Worm (Caenorhabditis elegans) whole organism, young adult: ENCODE measurements around the gene tre-4.

ENCODE experiments used
- C17E4.6 ChIP-seq: fragments of 200-800 bp; sonication (Bioruptor generic); IDR thresholded peaks from 2 replicates; pipeline ENCODE4 v1.3.6; 2022; ENCODE audit warnings: missing genetic modification reagents, missing genetic modification characterization, missing compliant biosample characterization
- F10E7.11 ChIP-seq: sonication (generic microtip); optimal IDR thresholded peaks from 2 replicates; lab custom pipeline; 2017; ENCODE audit warnings: mild to moderate bottlenecking, missing genetic modification characterization, moderate library complexity, missing compliant biosample characterization
- F22D6.2 ChIP-seq: sonication (generic microtip); optimal IDR thresholded peaks from 2 replicates; lab custom pipeline; 2016; ENCODE audit warnings: mild to moderate bottlenecking, missing genetic modification characterization, missing compliant biosample characterization
- F49E8.2 ChIP-seq: sonication (generic microtip); optimal IDR thresholded peaks from 3 replicates; lab custom pipeline; 2017; ENCODE audit warnings: missing genetic modification characterization, mild to moderate bottlenecking, missing compliant biosample characterization, antibody characterized with exemption, moderate library complexity; ENCODE audit not compliant: insufficient read depth
- F57C9.4 ChIP-seq: sonication (generic microtip); optimal IDR thresholded peaks from 2 replicates; lab custom pipeline; 2017; ENCODE audit warnings: mild to moderate bottlenecking, missing genetic modification characterization, missing compliant biosample characterization
- K12H6.12 ChIP-seq: fragments of 200-800 bp; sonication (Bioruptor generic); optimal IDR thresholded peaks from 2 replicates; lab custom pipeline; 2018; ENCODE audit warnings: mild to moderate bottlenecking, missing genetic modification characterization, missing compliant biosample characterization
- T26A5.8 ChIP-seq: sonication (generic microtip); optimal IDR thresholded peaks from 2 replicates; lab custom pipeline; 2016; ENCODE audit warnings: missing genetic modification characterization, missing compliant biosample characterization
- Y56A3A.18 ChIP-seq: fragments of 200-800 bp; sonication (Bioruptor generic); IDR thresholded peaks from 2 replicates; pipeline ENCODE4 v1.3.6; 2022; ENCODE audit warnings: missing genetic modification reagents, missing genetic modification characterization, missing compliant biosample characterization
- Y79H2A.3 ChIP-seq: fragments of 200-800 bp; sonication (Bioruptor generic); conservative IDR thresholded peaks from 2 replicates; pipeline ENCODE4 v1.3.6; 2022; ENCODE audit warnings: missing genetic modification reagents, missing genetic modification characterization, missing compliant biosample characterization
- Y95B8A.8 ChIP-seq: fragments of 200-800 bp; sonication (Bioruptor generic); IDR thresholded peaks from 2 replicates; pipeline ENCODE4 v1.3.6; 2022; ENCODE audit warnings: missing genetic modification reagents, missing genetic modification characterization, missing compliant biosample characterization
- ama-1 ChIP-seq, 3 experiments: fragments of 150-350 bp in 1 of 3; sonication (generic microtip) in 2 of 3; optimal IDR thresholded peaks; 2 replicates each; lab custom pipeline; 2014 to 2018; ENCODE audit warnings: missing biosample characterization in 2 of 3, missing genetic modification characterization in 2 of 3, missing genetic modification reagents in 2 of 3
- aptf-3 ChIP-seq: fragments of 200-800 bp; sonication (Bioruptor generic); IDR thresholded peaks from 2 replicates; pipeline ENCODE4 v1.3.6; 2022; ENCODE audit warnings: missing genetic modification characterization, missing compliant biosample characterization
- athp-1 ChIP-seq: sonication (generic microtip); optimal IDR thresholded peaks from 2 replicates; lab custom pipeline; 2017; ENCODE audit warnings: mild to moderate bottlenecking, missing genetic modification characterization, missing compliant biosample characterization
- attf-5 ChIP-seq: fragments of 200-800 bp; sonication (Bioruptor generic); optimal IDR thresholded peaks from 2 replicates; lab custom pipeline; 2018; ENCODE audit warnings: mild to moderate bottlenecking, missing genetic modification characterization, missing compliant biosample characterization
- cebp-1 ChIP-seq, 2 experiments: fragments of 200-800 bp in 1 of 2; sonication (Bioruptor generic) in 1 of 2; sonication (generic microtip) in 1 of 2; IDR thresholded peaks in 1 of 2; optimal IDR thresholded peaks in 1 of 2; 2 replicates each; pipeline versions ENCODE4 v1.3.6 to Lab custom; 2017 to 2022; ENCODE audit warnings: missing compliant biosample characterization in 2 of 2, missing genetic modification characterization in 2 of 2, mild to moderate bottlenecking in 1 of 2, missing genetic modification reagents in 1 of 2, moderate library complexity in 1 of 2
- ceh-100 ChIP-seq: fragments of 200-800 bp; sonication (Bioruptor generic); IDR thresholded peaks from 2 replicates; pipeline ENCODE4 v1.3.6; 2022; ENCODE audit warnings: missing genetic modification reagents, missing genetic modification characterization, missing compliant biosample characterization
- ceh-27 ChIP-seq: fragments of 200-800 bp; sonication (Bioruptor generic); optimal IDR thresholded peaks from 2 replicates; lab custom pipeline; 2018; ENCODE audit warnings: mild to moderate bottlenecking, missing genetic modification characterization, moderate library complexity, missing compliant biosample characterization
- chd-7 ChIP-seq: sonication (generic microtip); optimal IDR thresholded peaks from 2 replicates; lab custom pipeline; 2016; ENCODE audit warnings: mild to moderate bottlenecking, missing genetic modification characterization, moderate library complexity, missing compliant biosample characterization
- dox-1 ChIP-seq: fragments of 200-800 bp; sonication (Bioruptor generic); IDR thresholded peaks from 2 replicates; pipeline ENCODE4 v1.3.6; 2022; ENCODE audit warnings: missing genetic modification reagents, missing genetic modification characterization, missing compliant biosample characterization
- dpff-1 ChIP-seq: sonication (generic microtip); optimal IDR thresholded peaks from 2 replicates; lab custom pipeline; 2017; ENCODE audit warnings: mild to moderate bottlenecking, missing genetic modification characterization, missing compliant biosample characterization
- dpl-1 ChIP-seq: fragments of 150-350 bp; optimal IDR thresholded peaks from 2 replicates; lab custom pipeline; 2014; ENCODE audit warnings: missing biosample characterization, missing genetic modification reagents, missing genetic modification characterization
- ets-4 ChIP-seq: fragments of 200-800 bp; sonication (Bioruptor generic); optimal IDR thresholded peaks from 2 replicates; lab custom pipeline; 2018; ENCODE audit warnings: mild to moderate bottlenecking, missing genetic modification characterization, missing compliant biosample characterization
- fkh-3 ChIP-seq: sonication (generic microtip); optimal IDR thresholded peaks from 2 replicates; lab custom pipeline; 2016; ENCODE audit warnings: mild to moderate bottlenecking, missing genetic modification characterization, missing compliant biosample characterization
- hlh-12 ChIP-seq: sonication (generic microtip); optimal IDR thresholded peaks from 2 replicates; lab custom pipeline; 2016; ENCODE audit warnings: missing genetic modification characterization, missing compliant biosample characterization
- hlh-26 ChIP-seq: fragments of 200-800 bp; sonication (Bioruptor generic); conservative IDR thresholded peaks from 2 replicates; pipeline ENCODE4 v1.3.6; 2022; ENCODE audit warnings: missing genetic modification reagents, missing genetic modification characterization, missing compliant biosample characterization
- hrde-1 ChIP-seq: sonication (generic microtip); optimal IDR thresholded peaks from 2 replicates; lab custom pipeline; 2016; ENCODE audit warnings: missing genetic modification characterization, mild to moderate bottlenecking, missing compliant biosample characterization, moderate library complexity, missing genotype, missing genetic modification reagents, borderline replicate concordance
- let-526 ChIP-seq: fragments of 200-800 bp; sonication (Bioruptor generic); IDR thresholded peaks from 2 replicates; pipeline ENCODE4 v1.3.6; 2022; ENCODE audit warnings: missing genetic modification reagents, missing genetic modification characterization, missing compliant biosample characterization
- lin-26 ChIP-seq: fragments of 200-800 bp; sonication (Bioruptor generic); IDR thresholded peaks from 2 replicates; pipeline ENCODE4 v1.3.6; 2022; ENCODE audit warnings: missing genetic modification reagents, missing genetic modification characterization, missing compliant biosample characterization
- lsl-1 ChIP-seq: fragments of 200-800 bp; sonication (Bioruptor generic); optimal IDR thresholded peaks from 2 replicates; lab custom pipeline; 2018; ENCODE audit warnings: mild to moderate bottlenecking, missing genetic modification characterization, moderate library complexity, missing compliant biosample characterization
- lsy-27 ChIP-seq: sonication (generic microtip); optimal IDR thresholded peaks from 2 replicates; lab custom pipeline; 2017; ENCODE audit warnings: missing genetic modification characterization, mild to moderate bottlenecking, missing compliant biosample characterization, antibody characterized with exemption, missing genotype, borderline replicate concordance; ENCODE audit not compliant: insufficient read depth
- madf-8 ChIP-seq: fragments of 200-800 bp; sonication (Bioruptor generic); conservative IDR thresholded peaks from 2 replicates; pipeline ENCODE4 v1.3.6; 2022; ENCODE audit warnings: missing genetic modification reagents, missing genetic modification characterization, missing compliant biosample characterization
- nfya-1 ChIP-seq: sonication (generic microtip); optimal IDR thresholded peaks from 2 replicates; lab custom pipeline; 2017; ENCODE audit warnings: antibody characterized with exemption, missing compliant biosample characterization, missing genetic modification characterization, borderline replicate concordance; ENCODE audit not compliant: insufficient read depth
- nfya-2 ChIP-seq: fragments of 200-800 bp; sonication (Bioruptor generic); IDR thresholded peaks from 2 replicates; pipeline ENCODE4 v1.3.6; 2022; ENCODE audit warnings: missing genetic modification reagents, missing genetic modification characterization, missing compliant biosample characterization
- nhr-120 ChIP-seq: fragments of 200-800 bp; sonication (Bioruptor generic); IDR thresholded peaks from 2 replicates; pipeline ENCODE4 v1.3.6; 2022; ENCODE audit warnings: missing genetic modification characterization, missing compliant biosample characterization
- nhr-90 ChIP-seq: sonication (generic microtip); optimal IDR thresholded peaks from 2 replicates; lab custom pipeline; 2016; ENCODE audit warnings: missing genotype, mild to moderate bottlenecking, missing genetic modification characterization, missing compliant biosample characterization
- rcor-1 ChIP-seq: fragments of 200-800 bp; sonication (Bioruptor generic); IDR thresholded peaks from 2 replicates; pipeline ENCODE4 v1.3.6; 2022; ENCODE audit warnings: missing genetic modification reagents, missing genetic modification characterization, missing compliant biosample characterization
- repo-1 ChIP-seq: sonication (generic microtip); optimal IDR thresholded peaks from 2 replicates; lab custom pipeline; 2017; ENCODE audit warnings: mild to moderate bottlenecking, missing genetic modification characterization, missing compliant biosample characterization
- rpc-1 ChIP-seq, 2 experiments: fragments of 150-350 bp in 1 of 2; sonication (generic microtip) in 1 of 2; optimal IDR thresholded peaks; 2 replicates each; lab custom pipeline; 2014 to 2018; ENCODE audit warnings: missing biosample characterization in 1 of 2, missing genetic modification characterization in 1 of 2, missing genetic modification reagents in 1 of 2, missing genotype in 1 of 2
- unc-130 ChIP-seq: sonication (generic microtip); optimal IDR thresholded peaks from 2 replicates; lab custom pipeline; 2016; ENCODE audit warnings: missing genetic modification reagents, missing genetic modification characterization, missing compliant biosample characterization
- ztf-22 ChIP-seq: fragments of 200-800 bp; sonication (Bioruptor generic); optimal IDR thresholded peaks from 2 replicates; lab custom pipeline; 2018; ENCODE audit warnings: mild to moderate bottlenecking, missing genetic modification characterization, moderate library complexity, missing compliant biosample characterization

The tre-4 gene

DNA sequence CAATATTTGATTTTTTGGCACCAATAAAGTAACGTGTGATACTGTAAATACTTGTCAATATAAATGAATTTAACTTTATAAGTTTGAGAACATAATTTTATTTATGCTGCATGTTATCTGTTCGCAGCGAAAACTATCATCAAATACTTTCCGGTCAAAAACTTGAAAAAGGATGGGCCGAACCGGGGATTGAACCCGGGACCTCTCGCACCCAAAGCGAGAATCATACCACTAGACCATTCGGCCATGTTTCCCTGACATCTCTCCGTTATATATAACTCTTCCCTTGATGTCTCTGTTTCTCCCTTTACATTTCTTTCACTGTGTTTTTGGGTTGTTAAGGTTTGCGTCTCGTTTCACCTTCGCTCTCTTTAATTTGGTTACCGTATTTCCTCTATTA is 39.8 kb downstream of the tre-4 start (continued):
- TF ChIP-seq repo-1 (tag; lab: Kevin White, UChicago) (peak; percentile 34), unc-130 (GFP tag; lab: Kevin White, UChicago) (peak; percentile 54), nhr-120 (GFP tag; lab: Robert Waterston, UW) (0 out of 2 replicates have a peak, but pooled peaks have one; percentile 68), C17E4.6 (GFP tag; lab: Robert Waterston, UW) (0 out of 2 replicates have a peak, but pooled peaks have one; percentile 9), dpff-1 (tag; lab: Kevin White, UChicago) (no peak), aptf-3 (GFP tag; lab: Robert Waterston, UW) (0 out of 2 replicates have a peak, but pooled peaks have one; percentile 42), dox-1 (GFP tag; lab: Robert Waterston, UW) (peak; percentile 86), T26A5.8 (tag; lab: Kevin White, UChicago) (no peak), F10E7.11 (tag; lab: Kevin White, UChicago) (peak; percentile 35), K12H6.12 (peak; percentile 27), dpl-1 (GFP tag; lab: Kevin White, UChicago) (no peak), nfya-1 (no peak), ztf-22 (GFP tag; lab: Kevin White, UChicago) (no peak), Y79H2A.3 (GFP tag; lab: Robert Waterston, UW) (no peak), F22D6.2 (tag; lab: Kevin White, UChicago) (peak; percentile 4), cebp-1 (GFP tag; IDR thresholded peaks at IDR 0.05; lab: Robert Waterston, UW) (no peak), cebp-1 (tag; optimal IDR thresholded peaks at IDR 0.05; lab: Kevin White, UChicago) (no peak), athp-1 (peak; percentile 53), hrde-1 (peak; percentile 49), nfya-2 (GFP tag; lab: Robert Waterston, UW) (no peak), madf-8 (GFP tag; lab: Robert Waterston, UW) (no peak), hlh-12 (tag; lab: Kevin White, UChicago) (peak; percentile 54), lin-26 (GFP tag; lab: Robert Waterston, UW) (peak; percentile 90), ceh-100 (GFP tag; lab: Robert Waterston, UW) (0 out of 2 replicates have a peak, but pooled peaks have one; percentile 26), rcor-1 (GFP tag; lab: Robert Waterston, UW) (peak; percentile 71), fkh-3 (peak; percentile 74), let-526 (no peak), Y95B8A.8 (peak; percentile 65; the same call in 1 of the 2 replicates), lsl-1 (GFP tag; lab: Kevin White, UChicago) (no peak), ama-1 (optimal IDR thresholded peaks at IDR 0.05; lab: Kevin White, UChicago) (no peak), ama-1 (GFP tag; optimal IDR thresholded peaks at IDR 0.05; lab: Kevin White, UChicago) (peak; percentile 53 to 59), attf-5 (GFP tag; lab: Kevin White, UChicago) (peak; percentile 53), rpc-1 (optimal IDR thresholded peaks at IDR 0.05; lab: Kevin White, UChicago) (peak; percentile 96), rpc-1 (tag; optimal IDR thresholded peaks at IDR 0.05; lab: Kevin White, UChicago) (peak; percentile 94), Y56A3A.18 (GFP tag; lab: Robert Waterston, UW) (peak; percentile 95), chd-7 (tag; lab: Kevin White, UChicago) (peak; percentile 65), ets-4 (GFP tag; lab: Kevin White, UChicago) (no peak), F49E8.2 (tag; lab: Kevin White, UChicago) (no peak), ceh-27 (peak; percentile 68), hlh-26 (GFP tag; lab: Robert Waterston, UW) (no peak), F57C9.4 (tag; lab: Kevin White, UChicago) (no peak), lsy-27 (tag; lab: Kevin White, UChicago) (no peak), nhr-90 (tag; lab: Kevin White, UChicago) (peak; percentile 92)
